Fruit fly (Drosophila melanogaster) S2 (cell line): ENCODE data around the gene Cse1.

ENCODE experiments used
- CG8478 ChIP-seq: fragments of >200 bp; optimal IDR thresholded peaks from 2 replicates; lab custom pipeline; 2018
- CTCF ChIP-seq, 2 experiments: fragments of >200 bp; optimal IDR thresholded peaks; 2 replicates each; lab custom pipeline; 2018

The Cse1 gene

dm6 chr2L:16843336-16843735 lies 18.3 kb upstream of the Cse1 start:
- TF ChIP-seq CG8478 (lab: Kevin White, UChicago): no peak

- no peak for TF ChIP-seq CG8478 (lab: Kevin White, UChicago)
- no peak for TF ChIP-seq CTCF (optimal IDR thresholded peaks at IDR 0.05; lab: Kevin White, UChicago)
These were observed 17.5 kb upstream of the Cse1 start for dm6 chr2L:16842505-16842904.

dm6 chr2L:16839665-16840064 lies 14.7 kb upstream of the Cse1 start:
- TF ChIP-seq CTCF (optimal IDR thresholded peaks at IDR 0.05; lab: Kevin White, UChicago): no peak
- TF ChIP-seq CG8478 (lab: Kevin White, UChicago): no peak

dm6 chr2L:16837672-16838071 lies 12.7 kb upstream of the Cse1 start, which contains the start of the genes SclA and SclB:
Gene SclA, plus strand, starts transcription at chr2L:16837972.
Gene SclB, plus strand, starts transcription at chr2L:16837972.
- TF ChIP-seq CTCF (optimal IDR thresholded peaks at IDR 0.05; lab: Kevin White, UChicago): no peak
- TF ChIP-seq CG8478 (lab: Kevin White, UChicago): no peak

- TF ChIP-seq CG8478 (lab: Kevin White, UChicago) (no peak), CTCF (optimal IDR thresholded peaks at IDR 0.05; lab: Kevin White, UChicago) (no peak)
These were observed 12.2 kb upstream of the Cse1 start, which contains the start of gene Nepl9 for dm6 chr2L:16837158-16837557. Gene Nepl9, minus strand, starts transcription at chr2L:16837258.

dm6 chr2L:16834402-16834801 lies 9.4 kb upstream of the Cse1 start, which contains the start of gene CG13282:
Gene CG13282, minus strand, starts transcription at chr2L:16834502.
- no peak for TF ChIP-seq CG8478 (lab: Kevin White, UChicago)
- TF ChIP-seq CTCF (optimal IDR thresholded peaks at IDR 0.05; lab: Kevin White, UChicago): no peak

dm6 chr2L:16826872-16827506 lies 2.0 kb upstream of the Cse1 start, which contains the start of gene AspRS-m:
Gene AspRS-m, plus strand, starts transcription at chr2L:16827078.
- no peak for TF ChIP-seq CG8478 (lab: Kevin White, UChicago)
- TF ChIP-seq CTCF (optimal IDR thresholded peaks at IDR 0.05; lab: Kevin White, UChicago): no peak

dm6 chr2L:16820993-16821392 lies 4.0 kb downstream of the Cse1 start, which contains the start of gene CG13280:
Gene CG13280, minus strand, starts transcription at chr2L:16821093.
- TF ChIP-seq CG8478 (lab: Kevin White, UChicago) (no peak), CTCF (optimal IDR thresholded peaks at IDR 0.05; lab: Kevin White, UChicago) (no peak)

- TF ChIP-seq CG8478 (lab: Kevin White, UChicago) (no peak), CTCF (optimal IDR thresholded peaks at IDR 0.05; lab: Kevin White, UChicago) (no peak)
These were observed 5.3 kb downstream of the Cse1 start for dm6 chr2L:16819714-16820113.

dm6 chr2L:16818335-16818973 lies 6.6 kb downstream of the Cse1 start:
- TF ChIP-seq CG8478 (lab: Kevin White, UChicago) (no peak), CTCF (optimal IDR thresholded peaks at IDR 0.05; lab: Kevin White, UChicago) (no peak)

- TF ChIP-seq CG8478 (lab: Kevin White, UChicago): no peak
- TF ChIP-seq CTCF (optimal IDR thresholded peaks at IDR 0.05; lab: Kevin White, UChicago): no peak
These were observed 7.4 kb downstream of the Cse1 start for dm6 chr2L:16817421-16818101.

dm6 chr2L:16816750-16817087 lies 8.3 kb downstream of the Cse1 start:
- no peak for TF ChIP-seq CG8478 (lab: Kevin White, UChicago)
- no peak for TF ChIP-seq CTCF (optimal IDR thresholded peaks at IDR 0.05; lab: Kevin White, UChicago)

dm6 chr2L:16815989-16816749 lies 8.8 kb downstream of the Cse1 start, which contains the start of gene mdy:
Gene mdy, plus strand, starts transcription at chr2L:16816660.
- TF ChIP-seq CTCF (optimal IDR thresholded peaks at IDR 0.05; lab: Kevin White, UChicago) (peak; percentile 82 to 94), CG8478 (lab: Kevin White, UChicago) (no peak)

- TF ChIP-seq CTCF (optimal IDR thresholded peaks at IDR 0.05; lab: Kevin White, UChicago) (no peak), CG8478 (lab: Kevin White, UChicago) (no peak)
These were observed 16.3 kb downstream of the Cse1 start for dm6 chr2L:16808752-16809151.
